Fruit fly (Drosophila melanogaster) whole organism, pupa: ENCODE measurements around the gene dia.

ENCODE experiments used
- CG10348 ChIP-seq: fragments of 200-800 bp; sonication (Bioruptor generic); IDR thresholded peaks from 2 replicates; pipeline ENCODE4 v1.3.6; 2022; ENCODE audit warnings: missing biosample characterization, missing genetic modification characterization
- CG12605 ChIP-seq: fragments of 200-800 bp; sonication (Bioruptor generic); IDR thresholded peaks from 2 replicates; pipeline ENCODE4 v1.3.6; 2022; ENCODE audit warnings: missing biosample characterization, missing genetic modification characterization
- CG13204 ChIP-seq: fragments of 200-800 bp; sonication (Bioruptor generic); optimal IDR thresholded peaks from 2 replicates; lab custom pipeline; 2018; ENCODE audit warnings: missing biosample characterization, mild to moderate bottlenecking, missing genetic modification characterization, moderate library complexity
- CG14655 ChIP-seq: fragments of 200-800 bp; sonication (Bioruptor generic); optimal IDR thresholded peaks from 3 replicates; lab custom pipeline; 2017; ENCODE audit warnings: mild to moderate bottlenecking, missing biosample characterization, missing genetic modification reagents, missing genetic modification characterization
- CG15710 ChIP-seq: fragments of 200-800 bp; sonication (Bioruptor generic); optimal IDR thresholded peaks from 2 replicates; lab custom pipeline; 2018; ENCODE audit warnings: missing biosample characterization, mild to moderate bottlenecking, missing genetic modification characterization, moderate library complexity
- CG17806 ChIP-seq: fragments of 200-800 bp; sonication (Bioruptor generic); optimal IDR thresholded peaks from 2 replicates; lab custom pipeline; 2018; ENCODE audit warnings: missing biosample characterization, mild to moderate bottlenecking, missing genetic modification characterization, moderate library complexity
- CG32121 ChIP-seq: fragments of 200-800 bp; sonication (Bioruptor generic); IDR thresholded peaks from 2 replicates; pipeline ENCODE4 v1.3.6; 2022; ENCODE audit warnings: missing biosample characterization, missing genetic modification characterization
- CG34367 ChIP-seq: fragments of 200-800 bp; sonication (Bioruptor generic); optimal IDR thresholded peaks from 2 replicates; lab custom pipeline; 2018; ENCODE audit warnings: missing biosample characterization, mild to moderate bottlenecking, missing genetic modification characterization
- CG4496 ChIP-seq: fragments of 200-800 bp; sonication (Bioruptor generic); IDR thresholded peaks from 3 replicates; pipeline ENCODE4 v1.3.6; 2022; ENCODE audit warnings: missing biosample characterization, missing genetic modification characterization
- CG8159 ChIP-seq: fragments of 200-800 bp; sonication (Bioruptor generic); optimal IDR thresholded peaks from 3 replicates; lab custom pipeline; 2018; ENCODE audit warnings: missing biosample characterization, mild to moderate bottlenecking, missing genetic modification characterization, moderate library complexity
- CG8301 ChIP-seq: fragments of 200-800 bp; sonication (Bioruptor generic); optimal IDR thresholded peaks from 2 replicates; lab custom pipeline; 2018; ENCODE audit warnings: missing biosample characterization, mild to moderate bottlenecking, missing genetic modification characterization
- CG9948 ChIP-seq: fragments of 200-800 bp; sonication (Bioruptor generic); optimal IDR thresholded peaks from 2 replicates; lab custom pipeline; 2018; ENCODE audit warnings: missing biosample characterization, mild to moderate bottlenecking, missing genetic modification characterization, moderate library complexity
- D1 ChIP-seq: fragments of 200-800 bp; sonication (Bioruptor generic); optimal IDR thresholded peaks from 2 replicates; lab custom pipeline; 2018; ENCODE audit warnings: missing biosample characterization, mild to moderate bottlenecking, missing genetic modification characterization, moderate library complexity
- EcR ChIP-seq: fragments of 200-800 bp; sonication (Bioruptor generic); optimal IDR thresholded peaks from 3 replicates; lab custom pipeline; 2019; ENCODE audit warnings: missing biosample characterization, missing genetic modification characterization, mild to moderate bottlenecking, moderate library complexity, missing genetic modification reagents
- Ets98B ChIP-seq: fragments of 200-800 bp; sonication (Bioruptor generic); IDR thresholded peaks from 2 replicates; pipeline ENCODE4 v1.3.6; 2022; ENCODE audit warnings: missing biosample characterization, missing genetic modification characterization
- Pif1A ChIP-seq: fragments of 200-800 bp; sonication (Bioruptor generic); optimal IDR thresholded peaks from 3 replicates; lab custom pipeline; 2016; ENCODE audit warnings: missing biosample characterization, missing genetic modification characterization
- Pif1B ChIP-seq: fragments of 200-800 bp; sonication (Bioruptor generic); optimal IDR thresholded peaks from 3 replicates; lab custom pipeline; 2016; ENCODE audit warnings: missing biosample characterization, missing genetic modification characterization
- Snoo ChIP-seq: fragments of 200-800 bp; sonication (Bioruptor generic); optimal IDR thresholded peaks from 3 replicates; lab custom pipeline; 2017; ENCODE audit warnings: missing biosample characterization, mild to moderate bottlenecking, missing genetic modification characterization, inconsistent platforms
- fd96Ca ChIP-seq: fragments of 200-800 bp; sonication (Bioruptor generic); IDR thresholded peaks from 3 replicates; pipeline ENCODE4 v1.3.6; 2022; ENCODE audit warnings: missing biosample characterization, missing genetic modification characterization
- gl ChIP-seq: fragments of 200-800 bp; sonication (Bioruptor generic); optimal IDR thresholded peaks from 2 replicates; lab custom pipeline; 2018; ENCODE audit warnings: missing biosample characterization, mild to moderate bottlenecking, missing genetic modification characterization
- rn ChIP-seq: fragments of 200-800 bp; sonication (Bioruptor generic); IDR thresholded peaks from 2 replicates; pipeline ENCODE4 v1.3.6; 2022; ENCODE audit warnings: missing biosample characterization, missing genetic modification characterization

The dia gene

dm6 chr2L:20793881-20794280 lies 35.9 kb downstream of the dia start:
- TF ChIP-seq Pif1A (GFP tag; lab: Kevin White, UChicago) (peak; percentile 6), CG34367 (tag; lab: Kevin White, UChicago) (no peak), Snoo (peak; percentile 36), CG12605 (GFP tag; lab: Robert Waterston, UW) (peak; percentile 35), Ets98B (GFP tag; lab: Robert Waterston, UW) (peak; percentile 56; the same call in 1 of the 2 replicates), CG4496 (GFP tag; lab: Robert Waterston, UW) (peak; percentile 56; the same call in 1 of the 3 replicates)
- TF ChIP-seq, all 21 proteins: peak for 5

- no peak for TF ChIP-seq Pif1A (GFP tag; lab: Kevin White, UChicago)
- TF ChIP-seq CG4496 (GFP tag; lab: Robert Waterston, UW), result peak; percentile 78
Measured at dm6 chr2L:20794656-20795055, 36.7 kb downstream of the dia start.

- TF ChIP-seq Pif1B (GFP tag; lab: Kevin White, UChicago) (no peak), EcR (GFP tag; lab: Kevin White, UChicago) (no peak), CG8159 (tag; lab: Kevin White, UChicago) (no peak), CG15710 (tag; lab: Kevin White, UChicago) (no peak), CG14655 (GFP tag; lab: Kevin White, UChicago) (no peak), CG12605 (GFP tag; lab: Robert Waterston, UW) (no peak), D1 (tag; lab: Kevin White, UChicago) (no peak), Snoo (no peak), CG9948 (tag; lab: Kevin White, UChicago) (no peak), CG32121 (no peak), CG17806 (tag; lab: Kevin White, UChicago) (no peak), CG34367 (tag; lab: Kevin White, UChicago) (no peak), Ets98B (GFP tag; lab: Robert Waterston, UW) (no peak), CG8301 (tag; lab: Kevin White, UChicago) (no peak), rn (no peak)
Measured at dm6 chr2L:20795774-20796173, 37.8 kb downstream of the dia start.

- TF ChIP-seq CG15710 (tag; lab: Kevin White, UChicago) (no peak), Ets98B (GFP tag; lab: Robert Waterston, UW) (peak; percentile 20; the same call in 1 of the 2 replicates), CG8159 (tag; lab: Kevin White, UChicago) (no peak), CG10348 (no peak), Pif1A (GFP tag; lab: Kevin White, UChicago) (no peak), CG14655 (GFP tag; lab: Kevin White, UChicago) (no peak), Pif1B (GFP tag; lab: Kevin White, UChicago) (no peak), gl (tag; lab: Kevin White, UChicago) (no peak), CG13204 (GFP tag; lab: Kevin White, UChicago) (no peak), EcR (GFP tag; lab: Kevin White, UChicago) (peak; percentile 4), CG9948 (tag; lab: Kevin White, UChicago) (no peak), fd96Ca (no peak), CG8301 (tag; lab: Kevin White, UChicago) (no peak), CG32121 (no peak), CG17806 (tag; lab: Kevin White, UChicago) (no peak), CG34367 (tag; lab: Kevin White, UChicago) (no peak), CG4496 (GFP tag; lab: Robert Waterston, UW) (peak; percentile 0; the same call in 1 of the 3 replicates)
Measured at dm6 chr2L:20796758-20797514, 39.0 kb downstream of the dia start, which contains the start of gene vari. TSS of gene vari (minus strand) at chr2L:20797042.

dm6 chr2L:20797515-20797847 lies 39.5 kb downstream of the dia start, which contains the start of gene CG9328:
TSS of gene CG9328 (plus strand) at chr2L:20797715.
- TF ChIP-seq EcR (GFP tag; lab: Kevin White, UChicago) (no peak), Pif1B (GFP tag; lab: Kevin White, UChicago) (no peak), Ets98B (GFP tag; lab: Robert Waterston, UW) (peak; percentile 67), CG14655 (GFP tag; lab: Kevin White, UChicago) (no peak), gl (tag; lab: Kevin White, UChicago) (no peak), CG10348 (no peak), CG15710 (tag; lab: Kevin White, UChicago) (no peak), CG32121 (peak; percentile 45; the same call in 1 of the 2 replicates), CG12605 (GFP tag; lab: Robert Waterston, UW) (peak; percentile 37; the same call in 1 of the 2 replicates), CG8301 (tag; lab: Kevin White, UChicago) (peak; percentile 38), rn (no peak), Snoo (peak; percentile 54), CG9948 (tag; lab: Kevin White, UChicago) (peak; percentile 37), CG34367 (tag; lab: Kevin White, UChicago) (no peak), D1 (tag; lab: Kevin White, UChicago) (no peak), Pif1A (GFP tag; lab: Kevin White, UChicago) (peak; percentile 57), CG13204 (GFP tag; lab: Kevin White, UChicago) (no peak), CG8159 (tag; lab: Kevin White, UChicago) (peak; percentile 38), CG17806 (tag; lab: Kevin White, UChicago) (peak; percentile 49), fd96Ca (peak; percentile 9; the same call in 1 of the 3 replicates), CG4496 (GFP tag; lab: Robert Waterston, UW) (peak; percentile 71; the same call in 1 of the 3 replicates)
